Worm (Caenorhabditis elegans) whole organism, L1 larva: ENCODE results near the gene fust-1.

Source experiments
- C04F5.9 ChIP-seq: sonication (generic microtip); optimal IDR thresholded peaks from 2 replicates; lab custom pipeline; 2016; ENCODE audit warnings: missing genetic modification characterization, missing compliant biosample characterization
- C34B4.2 ChIP-seq: sonication (generic microtip); optimal IDR thresholded peaks from 2 replicates; lab custom pipeline; 2017; ENCODE audit warnings: mild to moderate bottlenecking, missing genetic modification characterization, missing compliant biosample characterization
- F16B12.6 ChIP-seq: fragments of 150-350 bp; optimal IDR thresholded peaks from 2 replicates; lab custom pipeline; 2014; ENCODE audit warnings: missing biosample characterization, missing genetic modification characterization
- aha-1 ChIP-seq: fragments of 150-350 bp; optimal IDR thresholded peaks from 2 replicates; lab custom pipeline; 2014; ENCODE audit warnings: missing biosample characterization, missing genetic modification characterization
- ceh-8 ChIP-seq: fragments of 200-800 bp; sonication (Bioruptor generic); optimal IDR thresholded peaks from 2 replicates; lab custom pipeline; 2018; ENCODE audit warnings: mild to moderate bottlenecking, missing genetic modification characterization, moderate library complexity, missing compliant biosample characterization
- dpl-1 ChIP-seq, 3 experiments: fragments of 150-350 bp in 2 of 3; sonication (generic microtip) in 1 of 3; optimal IDR thresholded peaks; 2 replicates each; lab custom pipeline; 2014 to 2017; ENCODE audit warnings: missing biosample characterization in 3 of 3, missing genetic modification characterization in 3 of 3, missing genetic modification reagents in 3 of 3
- dsc-1 ChIP-seq: sonication (generic microtip); optimal IDR thresholded peaks from 2 replicates; lab custom pipeline; 2016; ENCODE audit warnings: mild to moderate bottlenecking, missing genetic modification characterization, missing compliant biosample characterization
- efl-1 ChIP-seq, 4 experiments: fragments of 150-350 bp; optimal IDR thresholded peaks in 3 of 4; peaks in 1 of 4; 1 replicate in 1 of 4; 2 replicates in 3 of 4; lab custom pipeline; 2014; ENCODE audit warnings: missing biosample characterization in 2 of 4, missing genetic modification characterization in 2 of 4, missing genetic modification reagents in 2 of 4
- efl-3 ChIP-seq: fragments of 200-800 bp; sonication (Bioruptor generic); optimal IDR thresholded peaks from 2 replicates; lab custom pipeline; 2018; ENCODE audit warnings: mild to moderate bottlenecking, missing genetic modification characterization, missing compliant biosample characterization
- egl-13 ChIP-seq: sonication (generic microtip); optimal IDR thresholded peaks from 2 replicates; lab custom pipeline; 2016; ENCODE audit warnings: missing genotype, missing genetic modification reagents, missing genetic modification characterization, missing compliant biosample characterization
- egl-27 ChIP-seq, 2 experiments: fragments of 150-350 bp in 1 of 2; sonication (generic microtip); optimal IDR thresholded peaks; 3 replicates each; lab custom pipeline; 2017 to 2018; ENCODE audit warnings: missing biosample characterization in 2 of 2, missing genetic modification characterization in 2 of 2, missing genetic modification reagents in 2 of 2
- elt-2 ChIP-seq: sonication (generic microtip); optimal IDR thresholded peaks from 2 replicates; lab custom pipeline; 2016; ENCODE audit warnings: missing genetic modification characterization, mild to moderate bottlenecking, inconsistent platforms, missing compliant biosample characterization, missing genetic modification reagents
- fkh-10 ChIP-seq: sonication (generic microtip); optimal IDR thresholded peaks from 2 replicates; lab custom pipeline; 2017; ENCODE audit warnings: missing biosample characterization, missing genetic modification reagents, missing genetic modification characterization
- fkh-8 ChIP-seq: sonication (generic microtip); optimal IDR thresholded peaks from 2 replicates; lab custom pipeline; 2016; ENCODE audit warnings: mild to moderate bottlenecking, missing genetic modification characterization, missing compliant biosample characterization
- fos-1 ChIP-seq: fragments of 150-350 bp; optimal IDR thresholded peaks from 2 replicates; lab custom pipeline; 2014; ENCODE audit warnings: missing biosample characterization, missing genetic modification characterization
- grh-1 ChIP-seq: fragments of 200-800 bp; sonication (Bioruptor generic); IDR thresholded peaks from 2 replicates; pipeline ENCODE4 v1.3.6; 2022; ENCODE audit warnings: missing genetic modification reagents, missing genetic modification characterization, missing compliant biosample characterization
- hpl-2 ChIP-seq: fragments of 150-350 bp; optimal IDR thresholded peaks from 2 replicates; lab custom pipeline; 2014; ENCODE audit warnings: missing biosample characterization, missing genetic modification reagents, missing genetic modification characterization
- irx-1 ChIP-seq: sonication (generic microtip); optimal IDR thresholded peaks from 2 replicates; lab custom pipeline; 2016; ENCODE audit warnings: missing genetic modification characterization, missing compliant biosample characterization
- jun-1 ChIP-seq: fragments of 150-350 bp; optimal IDR thresholded peaks from 2 replicates; lab custom pipeline; 2014; ENCODE audit warnings: missing biosample characterization, missing genetic modification reagents, missing genetic modification characterization
- lin-14 ChIP-seq: fragments of 200-800 bp; sonication (Bioruptor generic); optimal IDR thresholded peaks from 2 replicates; lab custom pipeline; 2018; ENCODE audit warnings: mild to moderate bottlenecking, missing genetic modification characterization, moderate library complexity, missing compliant biosample characterization
- lin-15B ChIP-seq: fragments of 150-350 bp; sonication (generic microtip); optimal IDR thresholded peaks from 3 replicates; lab custom pipeline; 2014; ENCODE audit warnings: missing biosample characterization, missing genetic modification characterization
- lin-35 ChIP-seq, 2 experiments: fragments of 150-350 bp; optimal IDR thresholded peaks; 2 replicates each; lab custom pipeline; 2014; ENCODE audit warnings: missing biosample characterization in 2 of 2, missing genetic modification characterization in 2 of 2, missing genetic modification reagents in 2 of 2
- lin-39 ChIP-seq: fragments of 150-350 bp; optimal IDR thresholded peaks from 2 replicates; lab custom pipeline; 2014; ENCODE audit warnings: missing biosample characterization, missing genetic modification reagents, missing genetic modification characterization
- lsy-2 ChIP-seq, 2 experiments: fragments of 150-350 bp; optimal IDR thresholded peaks; 2 replicates each; lab custom pipeline; 2014; ENCODE audit warnings: missing biosample characterization in 2 of 2, missing genetic modification characterization in 2 of 2
- mab-9 ChIP-seq: fragments of 200-800 bp; sonication (Bioruptor generic); IDR thresholded peaks from 2 replicates; pipeline ENCODE4 v1.3.6; 2022; ENCODE audit warnings: missing genetic modification reagents, missing genetic modification characterization, missing compliant biosample characterization
- mdl-1 ChIP-seq, 2 experiments: fragments of 150-350 bp; optimal IDR thresholded peaks; 2 replicates each; lab custom pipeline; 2014 to 2017; ENCODE audit warnings: missing biosample characterization in 2 of 2, missing genetic modification characterization in 2 of 2, inconsistent platforms in 1 of 2
- mep-1 ChIP-seq: fragments of 150-350 bp; optimal IDR thresholded peaks from 2 replicates; lab custom pipeline; 2014; ENCODE audit warnings: missing biosample characterization, missing genetic modification characterization
- nhr-19 ChIP-seq: fragments of 200-800 bp; sonication (Bioruptor generic); conservative IDR thresholded peaks from 2 replicates; pipeline ENCODE4 v1.3.6; 2022; ENCODE audit warnings: missing genetic modification characterization, missing compliant biosample characterization
- nhr-20 ChIP-seq: sonication (generic microtip); optimal IDR thresholded peaks from 2 replicates; lab custom pipeline; 2016; ENCODE audit warnings: mild to moderate bottlenecking, missing genetic modification characterization, missing compliant biosample characterization
- nhr-28 ChIP-seq: fragments of 150-350 bp; optimal IDR thresholded peaks from 2 replicates; lab custom pipeline; 2014; ENCODE audit warnings: missing biosample characterization, missing genetic modification characterization
- nhr-47 ChIP-seq: sonication (generic microtip); optimal IDR thresholded peaks from 2 replicates; lab custom pipeline; 2016; ENCODE audit warnings: mild to moderate bottlenecking, missing genetic modification characterization, moderate library complexity, missing compliant biosample characterization
- nhr-71 ChIP-seq: sonication (generic microtip); optimal IDR thresholded peaks from 2 replicates; lab custom pipeline; 2016; ENCODE audit warnings: mild to moderate bottlenecking, missing genetic modification characterization, moderate library complexity, missing compliant biosample characterization
- nhr-76 ChIP-seq: sonication (generic microtip); optimal IDR thresholded peaks from 2 replicates; lab custom pipeline; 2017; ENCODE audit warnings: missing biosample characterization, missing genetic modification characterization
- nhr-77 ChIP-seq: fragments of 150-350 bp; optimal IDR thresholded peaks from 2 replicates; lab custom pipeline; 2014; ENCODE audit warnings: missing biosample characterization, missing genetic modification characterization
- nhr-85 ChIP-seq: sonication (generic microtip); peaks from one replicate; lab custom pipeline; 2016; ENCODE audit warnings: missing genetic modification characterization, inconsistent platforms, missing compliant biosample characterization
- pax-3 ChIP-seq: fragments of 200-800 bp; sonication (Bioruptor generic); optimal IDR thresholded peaks from 2 replicates; lab custom pipeline; 2018; ENCODE audit warnings: mild to moderate bottlenecking, missing genetic modification characterization, moderate library complexity, missing compliant biosample characterization
- pqm-1 ChIP-seq: sonication (generic microtip); optimal IDR thresholded peaks from 3 replicates; lab custom pipeline; 2017; ENCODE audit warnings: missing biosample characterization, missing genetic modification characterization
- rnt-1 ChIP-seq: sonication (generic microtip); optimal IDR thresholded peaks from 2 replicates; lab custom pipeline; 2016; ENCODE audit warnings: mild to moderate bottlenecking, missing genetic modification characterization, moderate library complexity, missing compliant biosample characterization
- snpc-4 ChIP-seq: fragments of 150-350 bp; optimal IDR thresholded peaks from 2 replicates; lab custom pipeline; 2014; ENCODE audit warnings: missing biosample characterization, missing genetic modification characterization
- snu-23 ChIP-seq: sonication (generic microtip); optimal IDR thresholded peaks from 2 replicates; lab custom pipeline; 2016; ENCODE audit warnings: missing genetic modification characterization, missing compliant biosample characterization
- sup-37 ChIP-seq: fragments of 200-800 bp; sonication (Bioruptor generic); optimal IDR thresholded peaks from 2 replicates; lab custom pipeline; 2018; ENCODE audit warnings: mild to moderate bottlenecking, missing genetic modification characterization, missing compliant biosample characterization
- swsn-7 ChIP-seq: sonication (generic microtip); optimal IDR thresholded peaks from 2 replicates; lab custom pipeline; 2016; ENCODE audit warnings: missing genetic modification characterization, missing compliant biosample characterization
- tbx-2 ChIP-seq: sonication (generic microtip); optimal IDR thresholded peaks from 2 replicates; lab custom pipeline; 2016; ENCODE audit warnings: missing genetic modification characterization, missing compliant biosample characterization
- unc-30 ChIP-seq: sonication (generic microtip); optimal IDR thresholded peaks from 2 replicates; lab custom pipeline; 2017; ENCODE audit warnings: missing biosample characterization, missing genetic modification characterization
- unc-86 ChIP-seq: sonication (generic microtip); optimal IDR thresholded peaks from 2 replicates; lab custom pipeline; 2016; ENCODE audit warnings: missing genetic modification characterization, missing compliant biosample characterization
- xbp-1 ChIP-seq: sonication (generic microtip); optimal IDR thresholded peaks from 2 replicates; lab custom pipeline; 2016; ENCODE audit warnings: missing genetic modification characterization, missing compliant biosample characterization
- zip-4 ChIP-seq: fragments of 200-800 bp; sonication (Bioruptor generic); optimal IDR thresholded peaks from 2 replicates; lab custom pipeline; 2018; ENCODE audit warnings: mild to moderate bottlenecking, missing genetic modification characterization, moderate library complexity, missing compliant biosample characterization

The fust-1 gene

ce11 chrII:7146240-7146639 lies 6.1 kb upstream of the fust-1 start (continued):
- no peak for TF ChIP-seq efl-1 (optimal IDR thresholded peaks at IDR 0.05; lab: Kevin White, UChicago)
- TF ChIP-seq efl-1 (GFP tag; optimal IDR thresholded peaks at IDR 0.05 in 1 of 2; lab: Kevin White, UChicago), result peak in 1 of 2 experiments; percentile 67
- TF ChIP-seq mdl-1 (tag; optimal IDR thresholded peaks at IDR 0.05; lab: Kevin White, UChicago), result no peak
- TF ChIP-seq nhr-77, result no peak
- no peak for TF ChIP-seq snpc-4
- no peak for TF ChIP-seq grh-1 (GFP tag; lab: Robert Waterston, UW)
- no peak for TF ChIP-seq fkh-10
- TF ChIP-seq pax-3 (tag; lab: Kevin White, UChicago), result peak; percentile 73
- no peak for TF ChIP-seq lin-15B
- peak; percentile 8 for TF ChIP-seq ceh-8 (GFP tag; lab: Kevin White, UChicago)
- TF ChIP-seq C04F5.9 (tag; lab: Kevin White, UChicago), result no peak
- TF ChIP-seq fkh-8 (tag; lab: Kevin White, UChicago), result no peak
- TF ChIP-seq egl-27 (tag; optimal IDR thresholded peaks at IDR 0.05; lab: Kevin White, UChicago), result no peak
- TF ChIP-seq tbx-2 (tag; lab: Kevin White, UChicago), result no peak
- TF ChIP-seq pqm-1, result no peak
- no peak for TF ChIP-seq lin-39 (tag; lab: Kevin White, UChicago)
- no peak for TF ChIP-seq nhr-19 (GFP tag; lab: Robert Waterston, UW)
- TF ChIP-seq nhr-28 (tag; lab: Kevin White, UChicago), result no peak

ce11 chrII:7147550-7147949 lies 4.8 kb upstream of the fust-1 start:
- TF ChIP-seq mep-1 (tag; lab: Kevin White, UChicago), result peak; percentile 22
- TF ChIP-seq lin-15B, result peak; percentile 5
- no peak for TF ChIP-seq efl-3 (GFP tag; lab: Kevin White, UChicago)
- peak; percentile 42 to 67 (median 65) for TF ChIP-seq dpl-1 (GFP tag; optimal IDR thresholded peaks at IDR 0.05; lab: Kevin White, UChicago)
- TF ChIP-seq lin-35 (GFP tag; optimal IDR thresholded peaks at IDR 0.05; lab: Kevin White, UChicago), result peak in 1 of 2 experiments; percentile 82
- peak; percentile 11 for TF ChIP-seq irx-1 (tag; lab: Kevin White, UChicago)
- TF ChIP-seq F16B12.6, result peak; percentile 62
- peak; percentile 14 for TF ChIP-seq snpc-4
- peak; percentile 56 for TF ChIP-seq nhr-20 (tag; lab: Kevin White, UChicago)
- peak; percentile 19 for TF ChIP-seq xbp-1 (tag; lab: Kevin White, UChicago)
- no peak for TF ChIP-seq C04F5.9 (tag; lab: Kevin White, UChicago)
- no peak for TF ChIP-seq unc-30 (tag; lab: Kevin White, UChicago)
- no peak for TF ChIP-seq nhr-77
- TF ChIP-seq nhr-47 (tag; lab: Kevin White, UChicago), result peak; percentile 55
- no peak for TF ChIP-seq unc-86 (tag; lab: Kevin White, UChicago)
- TF ChIP-seq lin-14 (GFP tag; lab: Kevin White, UChicago), result peak; percentile 50
- peak; percentile 23 for TF ChIP-seq swsn-7 (tag; lab: Kevin White, UChicago)
- peak; percentile 74 to 93 for TF ChIP-seq efl-1 (optimal IDR thresholded peaks at IDR 0.05; lab: Kevin White, UChicago)
- peak; percentile 75 to 93 for TF ChIP-seq efl-1 (GFP tag; optimal IDR thresholded peaks at IDR 0.05 in 1 of 2; lab: Kevin White, UChicago)
- peak; percentile 75 to 86 for TF ChIP-seq lsy-2 (tag; optimal IDR thresholded peaks at IDR 0.05; lab: Kevin White, UChicago)
- no peak for TF ChIP-seq zip-4
- TF ChIP-seq nhr-19 (GFP tag; lab: Robert Waterston, UW), result peak; percentile 30; the same call in 1 of the 2 replicates
- TF ChIP-seq snu-23, result peak; percentile 48
- TF ChIP-seq nhr-85 (tag; lab: Kevin White, UChicago), result peak; percentile 67
- peak; percentile 5 for TF ChIP-seq egl-13
- TF ChIP-seq dsc-1 (tag; lab: Kevin White, UChicago), result peak; percentile 51
- TF ChIP-seq nhr-71 (tag; lab: Kevin White, UChicago), result peak; percentile 63
- peak; percentile 82 for TF ChIP-seq hpl-2 (GFP tag; lab: Kevin White, UChicago)

ce11 chrII:7148099-7148498 lies 4.3 kb upstream of the fust-1 start, which contains the start of gene T07F8.1:
T07F8.1 (plus strand) TSS chrII:7148399.
- no peak for TF ChIP-seq efl-3 (GFP tag; lab: Kevin White, UChicago)
- TF ChIP-seq rnt-1 (tag; lab: Kevin White, UChicago), result no peak
- no peak for TF ChIP-seq sup-37 (GFP tag; lab: Kevin White, UChicago)
- TF ChIP-seq lin-14 (GFP tag; lab: Kevin White, UChicago), result no peak
- TF ChIP-seq mab-9 (GFP tag; lab: Robert Waterston, UW), result no peak
- no peak for TF ChIP-seq nhr-76 (tag; lab: Kevin White, UChicago)
- no peak for TF ChIP-seq fos-1 (tag; lab: Kevin White, UChicago)
- no peak for TF ChIP-seq elt-2 (tag; lab: Kevin White, UChicago)
- no peak for TF ChIP-seq aha-1 (tag; lab: Kevin White, UChicago)
- no peak for TF ChIP-seq jun-1 (tag; lab: Kevin White, UChicago)
- TF ChIP-seq C34B4.2, result no peak
